Worm (Caenorhabditis elegans) whole organism, L4 larva: ENCODE results near the gene glr-6.

Source experiments
- ama-1 ChIP-seq: fragments of 150-350 bp; optimal IDR thresholded peaks from 2 replicates; lab custom pipeline; 2014; ENCODE audit warnings: inconsistent platforms, mixed read lengths
- ceh-32 ChIP-seq: sonication (generic microtip); optimal IDR thresholded peaks from 2 replicates; lab custom pipeline; 2016; ENCODE audit warnings: mild to moderate bottlenecking, missing genetic modification characterization, missing compliant biosample characterization; ENCODE audit not compliant: poor library complexity
- nhr-76 ChIP-seq: fragments of 150-350 bp; optimal IDR thresholded peaks from 2 replicates; lab custom pipeline; 2014; ENCODE audit warnings: missing biosample characterization, missing genetic modification characterization
- snpc-4 ChIP-seq: fragments of 150-350 bp; optimal IDR thresholded peaks from 2 replicates; lab custom pipeline; 2014; ENCODE audit warnings: missing biosample characterization, missing genetic modification characterization
- spr-3 ChIP-seq: fragments of 200-800 bp; sonication (Bioruptor generic); optimal IDR thresholded peaks from 2 replicates; lab custom pipeline; 2018; ENCODE audit warnings: mild to moderate bottlenecking, missing genetic modification characterization, missing compliant biosample characterization
- unc-62 ChIP-seq, 3 experiments: fragments of 150-350 bp in 1 of 3; sonication (generic microtip); optimal IDR thresholded peaks in 2 of 3; peaks in 1 of 3; 1 replicate in 1 of 3; 2 replicates in 2 of 3; lab custom pipeline; 2014 to 2017; ENCODE audit warnings: missing biosample characterization in 3 of 3, missing genetic modification characterization in 3 of 3, missing genetic modification reagents in 3 of 3, missing genotype in 1 of 3
- zfp-2 ChIP-seq: sonication (generic microtip); optimal IDR thresholded peaks from 2 replicates; lab custom pipeline; 2016; ENCODE audit warnings: mild to moderate bottlenecking, missing genetic modification characterization, missing compliant biosample characterization

- TF ChIP-seq nhr-76 (no peak), ceh-32 (tag; lab: Kevin White, UChicago) (no peak), unc-62 (GFP tag; optimal IDR thresholded peaks at IDR 0.05 in 1 of 2; lab: Kevin White, UChicago) (no peak), unc-62 (tag; optimal IDR thresholded peaks at IDR 0.05; lab: Kevin White, UChicago) (no peak), ama-1 (lab: Kevin White, UChicago) (no peak), spr-3 (GFP tag; lab: Kevin White, UChicago) (no peak), snpc-4 (tag; lab: Kevin White, UChicago) (no peak), zfp-2 (tag; lab: Kevin White, UChicago) (no peak)
Observed at ce11 chrX:6806463-6806862, 34.1 kb downstream of the glr-6 start, which contains the start of gene atg-2.
